Fruit fly (Drosophila melanogaster) whole organism, embryonic: ENCODE measurements around the gene CG13086.

ENCODE experiments used
- Abd-B ChIP-seq: fragments of 200-800 bp; sonication (Bioruptor generic); optimal IDR thresholded peaks from 2 replicates; lab custom pipeline; 2018; ENCODE audit warnings: missing biosample characterization, mild to moderate bottlenecking, missing genetic modification characterization, moderate library complexity
- Ada2b ChIP-seq: fragments of 200-800 bp; sonication (Bioruptor generic); IDR thresholded peaks from 2 replicates; pipeline ENCODE4 v1.3.6; 2022; ENCODE audit warnings: missing biosample characterization, missing genetic modification characterization
- BEAF-32 ChIP-seq: fragments of 200-800 bp; sonication (Bioruptor generic); optimal IDR thresholded peaks from 3 replicates; lab custom pipeline; 2017; ENCODE audit warnings: missing biosample characterization, missing genetic modification characterization, mild to moderate bottlenecking, moderate library complexity, missing genetic modification reagents
- CG1024 ChIP-seq: fragments of 200-800 bp; sonication (Bioruptor generic); IDR thresholded peaks from 2 replicates; pipeline ENCODE4 v1.3.6; 2022; ENCODE audit warnings: missing biosample characterization, missing genetic modification characterization
- CG10431 ChIP-seq: fragments of 200-800 bp; sonication (Bioruptor generic); optimal IDR thresholded peaks from 3 replicates; lab custom pipeline; 2018; ENCODE audit warnings: missing biosample characterization, mild to moderate bottlenecking, missing genetic modification characterization
- CG12744 ChIP-seq: fragments of 200-800 bp; sonication (Bioruptor generic); optimal IDR thresholded peaks from 2 replicates; lab custom pipeline; 2016; ENCODE audit warnings: missing biosample characterization, missing genetic modification characterization
- CG13123 ChIP-seq: fragments of 200-800 bp; sonication (Bioruptor generic); optimal IDR thresholded peaks from 2 replicates; lab custom pipeline; 2016; ENCODE audit warnings: missing biosample characterization, missing genetic modification characterization
- CG14860 ChIP-seq: fragments of 200-800 bp; sonication (Bioruptor generic); IDR thresholded peaks from 3 replicates; pipeline ENCODE4 v1.3.6; 2022; ENCODE audit warnings: missing biosample characterization, missing genetic modification characterization; ENCODE audit not compliant: partially characterized antibody
- CG17186 ChIP-seq: fragments of 200-800 bp; sonication (Bioruptor generic); optimal IDR thresholded peaks from 3 replicates; lab custom pipeline; 2017; ENCODE audit warnings: missing biosample characterization, missing genetic modification reagents, missing genetic modification characterization
- CG2199 ChIP-seq: fragments of 200-800 bp; sonication (Bioruptor generic); IDR thresholded peaks from 3 replicates; pipeline ENCODE4 v1.3.6; 2022; ENCODE audit warnings: missing biosample characterization, missing genetic modification characterization
- CG2678 ChIP-seq: fragments of 200-800 bp; sonication (Bioruptor generic); optimal IDR thresholded peaks from 3 replicates; lab custom pipeline; 2019; ENCODE audit warnings: missing biosample characterization, mild to moderate bottlenecking, missing genetic modification characterization, moderate library complexity
- CG3407 ChIP-seq: fragments of 200-800 bp; sonication (Bioruptor generic); optimal IDR thresholded peaks from 2 replicates; lab custom pipeline; 2018; ENCODE audit warnings: missing biosample characterization, mild to moderate bottlenecking, missing genetic modification characterization
- CG34376 ChIP-seq: fragments of 200-800 bp; sonication (Bioruptor generic); optimal IDR thresholded peaks from 2 replicates; lab custom pipeline; 2018; ENCODE audit warnings: missing biosample characterization, mild to moderate bottlenecking, missing genetic modification characterization
- CG3847 ChIP-seq: fragments of 200-800 bp; sonication (Bioruptor generic); IDR thresholded peaks from 2 replicates; pipeline ENCODE4 v1.3.6; 2022; ENCODE audit warnings: missing biosample characterization, missing genetic modification characterization
- CG4820 ChIP-seq: fragments of 200-800 bp; sonication (Bioruptor generic); optimal IDR thresholded peaks from 3 replicates; lab custom pipeline; 2016; ENCODE audit warnings: missing biosample characterization, missing genetic modification characterization
- CG6175 ChIP-seq: fragments of 200-800 bp; sonication (Bioruptor generic); IDR thresholded peaks from 3 replicates; pipeline ENCODE4 v1.3.6; 2022; ENCODE audit warnings: missing biosample characterization, missing genetic modification characterization
- CG6765 ChIP-seq: fragments of 200-800 bp; sonication (Bioruptor generic); optimal IDR thresholded peaks from 3 replicates; lab custom pipeline; 2017; ENCODE audit warnings: missing biosample characterization, mild to moderate bottlenecking, missing genetic modification characterization
- CG8478 ChIP-seq: fragments of >200 bp; optimal IDR thresholded peaks from 2 replicates; lab custom pipeline; 2018
- CG9437 ChIP-seq: fragments of 200-800 bp; sonication (Bioruptor generic); optimal IDR thresholded peaks from 2 replicates; lab custom pipeline; 2018; ENCODE audit warnings: missing biosample characterization, mild to moderate bottlenecking, missing genetic modification characterization
- Fer3 ChIP-seq: fragments of 200-800 bp; sonication (Bioruptor generic); optimal IDR thresholded peaks from 2 replicates; lab custom pipeline; 2018; ENCODE audit warnings: missing biosample characterization, mild to moderate bottlenecking, missing genetic modification characterization, moderate library complexity
- HLH3B ChIP-seq: fragments of 200-800 bp; sonication (Bioruptor generic); IDR thresholded peaks from 2 replicates; pipeline ENCODE4 v1.3.6; 2022; ENCODE audit warnings: missing biosample characterization, missing genetic modification characterization
- Hand ChIP-seq: fragments of 200-800 bp; sonication (Bioruptor generic); optimal IDR thresholded peaks from 2 replicates; lab custom pipeline; 2017; ENCODE audit warnings: mild to moderate bottlenecking, missing biosample characterization, missing genetic modification reagents, missing genetic modification characterization
- Mad ChIP-seq: fragments of 200-800 bp; sonication (Bioruptor generic); optimal IDR thresholded peaks from 2 replicates; lab custom pipeline; 2016; ENCODE audit warnings: missing biosample characterization, missing genetic modification characterization
- Sin3A ChIP-seq: fragments of >200 bp; optimal IDR thresholded peaks from 2 replicates; lab custom pipeline; 2018
- Six4 ChIP-seq: fragments of 200-800 bp; sonication (Bioruptor generic); optimal IDR thresholded peaks from 2 replicates; lab custom pipeline; 2016; ENCODE audit warnings: missing biosample characterization, missing genetic modification characterization
- Taf1 ChIP-seq: fragments of 200-800 bp; sonication (Bioruptor generic); IDR thresholded peaks from 2 replicates; pipeline ENCODE4 v1.3.6; 2022; ENCODE audit warnings: missing biosample characterization, missing genetic modification characterization
- Xbp1 ChIP-seq: fragments of 200-800 bp; sonication (Bioruptor generic); optimal IDR thresholded peaks from 3 replicates; lab custom pipeline; 2016; ENCODE audit warnings: missing biosample characterization, mild to moderate bottlenecking, missing genetic modification characterization
- ac ChIP-seq: fragments of 200-800 bp; sonication (Bioruptor generic); optimal IDR thresholded peaks from 3 replicates; lab custom pipeline; 2017; ENCODE audit warnings: missing biosample characterization, mild to moderate bottlenecking, missing genetic modification characterization
- amos ChIP-seq: fragments of 200-800 bp; sonication (Bioruptor generic); IDR thresholded peaks from 2 replicates; pipeline ENCODE4 v1.3.6; 2022; ENCODE audit warnings: missing biosample characterization, missing genetic modification characterization; ENCODE audit not compliant: partially characterized antibody
- cad ChIP-seq: fragments of >200 bp; optimal IDR thresholded peaks from 2 replicates; lab custom pipeline; 2017; ENCODE audit warnings: missing biosample characterization, missing genetic modification characterization
- chm ChIP-seq: fragments of 200-800 bp; sonication (Bioruptor generic); IDR thresholded peaks from 2 replicates; pipeline ENCODE4 v1.3.6; 2022; ENCODE audit warnings: missing biosample characterization, missing genetic modification characterization
- corto ChIP-seq: fragments of 200-800 bp; sonication (Bioruptor generic); optimal IDR thresholded peaks from 2 replicates; lab custom pipeline; 2016; ENCODE audit warnings: missing biosample characterization, mild to moderate bottlenecking, missing genetic modification characterization, moderate library complexity
- crc ChIP-seq: fragments of 200-800 bp; sonication (Bioruptor generic); optimal IDR thresholded peaks from 2 replicates; lab custom pipeline; 2016; ENCODE audit warnings: missing biosample characterization, missing genetic modification characterization
- dmrt11E ChIP-seq: fragments of 200-800 bp; sonication (Bioruptor generic); optimal IDR thresholded peaks from 3 replicates; lab custom pipeline; 2018; ENCODE audit warnings: missing biosample characterization, mild to moderate bottlenecking, missing genetic modification characterization, moderate library complexity
- en ChIP-seq: fragments of 200-800 bp; sonication (Bioruptor generic); optimal IDR thresholded peaks from 2 replicates; lab custom pipeline; 2016; ENCODE audit warnings: missing biosample characterization, missing genetic modification characterization
- fd102C ChIP-seq: fragments of 200-800 bp; sonication (Bioruptor generic); optimal IDR thresholded peaks from 2 replicates; lab custom pipeline; 2018; ENCODE audit warnings: missing biosample characterization, mild to moderate bottlenecking, missing genetic modification characterization, moderate library complexity
- gt ChIP-seq: fragments of 200-800 bp; sonication (Bioruptor generic); IDR thresholded peaks from 2 replicates; pipeline ENCODE4 v1.3.6; 2022; ENCODE audit warnings: missing biosample characterization, missing genetic modification characterization
- hbn ChIP-seq: fragments of 200-800 bp; sonication (Bioruptor generic); IDR thresholded peaks from 2 replicates; pipeline ENCODE4 v1.3.6; 2022; ENCODE audit warnings: missing biosample characterization, missing genetic modification characterization; ENCODE audit not compliant: partially characterized antibody
- jing ChIP-seq: fragments of 200-800 bp; sonication (Bioruptor generic); optimal IDR thresholded peaks from 2 replicates; lab custom pipeline; 2018; ENCODE audit warnings: missing biosample characterization, mild to moderate bottlenecking, missing genetic modification characterization
- maf-S ChIP-seq: fragments of 200-800 bp; sonication (Bioruptor generic); optimal IDR thresholded peaks from 2 replicates; lab custom pipeline; 2016; ENCODE audit warnings: missing biosample characterization, missing genetic modification characterization
- mld ChIP-seq: fragments of 200-800 bp; sonication (Bioruptor generic); IDR thresholded peaks from 3 replicates; pipeline ENCODE4 v1.3.6; 2022; ENCODE audit warnings: missing biosample characterization, missing genetic modification characterization; ENCODE audit not compliant: partially characterized antibody
- p53 ChIP-seq: fragments of 200-800 bp; sonication (Bioruptor generic); optimal IDR thresholded peaks from 2 replicates; lab custom pipeline; 2016; ENCODE audit warnings: missing biosample characterization, missing genetic modification characterization
- pho ChIP-seq: fragments of 200-800 bp; sonication (Bioruptor generic); optimal IDR thresholded peaks from 2 replicates; lab custom pipeline; 2016; ENCODE audit warnings: missing biosample characterization, missing genetic modification characterization
- ranshi ChIP-seq: fragments of 200-800 bp; sonication (Bioruptor generic); IDR thresholded peaks from 2 replicates; pipeline ENCODE4 v1.3.6; 2022; ENCODE audit warnings: missing biosample characterization, missing genetic modification characterization
- sc ChIP-seq, 3 experiments: fragments of >200 bp in 2 of 3; fragments of 200-800 bp in 1 of 3; sonication (Bioruptor generic) in 1 of 3; optimal IDR thresholded peaks; 2 replicates in 2 of 3; 3 replicates in 1 of 3; lab custom pipeline; 2017; ENCODE audit warnings: mild to moderate bottlenecking in 1 of 3, missing biosample characterization in 1 of 3, missing genetic modification characterization in 1 of 3, missing genetic modification reagents in 1 of 3
- sisA ChIP-seq: fragments of 200-800 bp; sonication (Bioruptor generic); IDR thresholded peaks from 2 replicates; pipeline ENCODE4 v1.3.6; 2022; ENCODE audit warnings: missing biosample characterization, missing genetic modification characterization
- unc-4 ChIP-seq: fragments of 200-800 bp; sonication (Bioruptor generic); IDR thresholded peaks from 2 replicates; pipeline ENCODE4 v1.3.6; 2022; ENCODE audit warnings: missing biosample characterization, missing genetic modification characterization; ENCODE audit not compliant: partially characterized antibody
- unpg ChIP-seq: fragments of 200-800 bp; sonication (Bioruptor generic); optimal IDR thresholded peaks from 3 replicates; lab custom pipeline; 2018; ENCODE audit warnings: missing biosample characterization, mild to moderate bottlenecking, missing genetic modification characterization, moderate library complexity
- vnd ChIP-seq: fragments of 200-800 bp; sonication (Bioruptor generic); IDR thresholded peaks from 3 replicates; pipeline ENCODE4 v1.3.6; 2022; ENCODE audit warnings: missing biosample characterization, missing genetic modification characterization; ENCODE audit not compliant: partially characterized antibody
- zen2 ChIP-seq: fragments of 200-800 bp; sonication (Bioruptor generic); IDR thresholded peaks from 3 replicates; pipeline ENCODE4 v1.3.6; 2022; ENCODE audit warnings: missing biosample characterization, missing genetic modification characterization; ENCODE audit not compliant: partially characterized antibody

Gene CG13086

DNA sequence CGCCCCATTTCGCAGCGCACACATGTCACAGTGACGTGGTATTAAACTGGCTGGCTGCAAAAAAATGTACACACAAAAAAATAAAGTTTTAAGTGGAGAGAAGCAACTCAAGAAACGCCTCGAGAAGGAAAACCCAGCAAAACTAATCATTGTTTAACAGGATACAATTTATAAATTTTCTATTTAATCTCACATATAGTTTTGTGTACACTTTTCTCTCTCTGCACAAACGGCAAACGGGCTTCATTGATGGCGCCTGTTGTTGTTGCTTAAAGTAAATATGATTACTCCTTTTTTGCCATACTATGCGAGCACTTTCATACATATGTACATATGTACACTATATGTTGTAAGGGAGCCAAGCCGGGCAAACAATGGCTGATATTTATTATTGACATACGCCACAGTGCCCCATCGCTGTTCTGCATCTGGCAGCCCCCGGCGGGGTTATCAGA is 6.1 kb upstream of the CG13086 start (continued):
- TF ChIP-seq sisA (GFP tag; lab: Robert Waterston, UW): peak; percentile 73
- TF ChIP-seq Six4 (GFP tag; lab: Kevin White, UChicago): peak; percentile 6
- TF ChIP-seq Hand (GFP tag; lab: Kevin White, UChicago): no peak
- TF ChIP-seq CG4820 (GFP tag; lab: Kevin White, UChicago): peak; percentile 61
- TF ChIP-seq jing (GFP tag; lab: Kevin White, UChicago): no peak
- peak; percentile 66 for TF ChIP-seq fd102C (GFP tag; lab: Kevin White, UChicago)
- peak; percentile 27; the same call in 1 of the 2 replicates for TF ChIP-seq Ada2b (GFP tag; lab: Robert Waterston, UW)
- TF ChIP-seq maf-S: no peak
- no peak for TF ChIP-seq pho (GFP tag; lab: Kevin White, UChicago)
- no peak for TF ChIP-seq zen2 (GFP tag; lab: Robert Waterston, UW)
- no peak for TF ChIP-seq CG6765
- TF ChIP-seq CG12744 (GFP tag; lab: Kevin White, UChicago): peak; percentile 61
- TF ChIP-seq cad (GFP tag; lab: Kevin White, UChicago): no peak
- TF ChIP-seq CG8478: no peak
- TF ChIP-seq HLH3B (GFP tag; lab: Robert Waterston, UW): peak; percentile 66
- TF ChIP-seq Xbp1 (GFP tag; lab: Kevin White, UChicago): peak; percentile 70
- no peak for TF ChIP-seq Taf1
- TF ChIP-seq BEAF-32 (GFP tag; lab: Kevin White, UChicago): no peak
- no peak for TF ChIP-seq sc (optimal IDR thresholded peaks at IDR 0.05; lab: Kevin White, UChicago)
- TF ChIP-seq sc (GFP tag; optimal IDR thresholded peaks at IDR 0.05; lab: Kevin White, UChicago): peak; percentile 81
- no peak for TF ChIP-seq CG34376 (GFP tag; lab: Kevin White, UChicago)
- no peak for TF ChIP-seq CG6175
- TF ChIP-seq hbn (GFP tag; lab: Robert Waterston, UW): no peak
- peak; percentile 74 for TF ChIP-seq CG3407 (GFP tag; lab: Kevin White, UChicago)
- TF ChIP-seq ranshi: peak; percentile 23; the same call in 1 of the 2 replicates
- TF ChIP-seq CG1024 (GFP tag; lab: Robert Waterston, UW): peak; percentile 62
- TF ChIP-seq unc-4: no peak
- peak; percentile 6 for TF ChIP-seq CG9437 (GFP tag; lab: Kevin White, UChicago)
- no peak for TF ChIP-seq amos
- no peak for TF ChIP-seq mld (GFP tag; lab: Robert Waterston, UW)
- peak; percentile 77 for TF ChIP-seq dmrt11E (tag; lab: Kevin White, UChicago)
- TF ChIP-seq ac (GFP tag; lab: Kevin White, UChicago): peak; percentile 77
- TF ChIP-seq Fer3 (tag; lab: Kevin White, UChicago): no peak
- TF ChIP-seq gt: 0 out of 2 replicates have a peak, but pooled peaks have one; percentile 20
- TF ChIP-seq CG2678: peak; percentile 47
- TF ChIP-seq CG17186: no peak
- TF ChIP-seq CG3847: peak; percentile 34; the same call in 1 of the 2 replicates
- TF ChIP-seq crc: peak; percentile 18
- no peak for TF ChIP-seq corto (GFP tag; lab: Kevin White, UChicago)
- TF ChIP-seq en (GFP tag; lab: Kevin White, UChicago): no peak
- no peak for TF ChIP-seq p53 (GFP tag; lab: Kevin White, UChicago)
- TF ChIP-seq Abd-B (GFP tag; lab: Kevin White, UChicago): peak; percentile 29
- 0 out of 3 replicates have a peak, but pooled peaks have one; percentile 30 for TF ChIP-seq CG2199
- peak; percentile 7 for TF ChIP-seq CG13123 (GFP tag; lab: Kevin White, UChicago)
- TF ChIP-seq CG14860 (GFP tag; lab: Robert Waterston, UW): no peak
- TF ChIP-seq CG10431 (GFP tag; lab: Kevin White, UChicago): no peak
- no peak for TF ChIP-seq vnd (GFP tag; lab: Robert Waterston, UW)
- TF ChIP-seq unpg (GFP tag; lab: Kevin White, UChicago): peak; percentile 49
- TF ChIP-seq Mad (GFP tag; lab: Kevin White, UChicago): peak; percentile 23
- TF ChIP-seq chm: no peak
- no peak for TF ChIP-seq Sin3A (lab: Kevin White, UChicago)
